Worm (Caenorhabditis elegans) whole organism, L1 larva: ENCODE measurements around the gene col-108.
A peak's percentile ranks its signal among the peaks of the same experiment; 100 is the strongest.

Experiments
- C16A3.4 ChIP-seq: fragments of 150-350 bp; optimal IDR thresholded peaks from 2 replicates; lab custom pipeline; 2014; ENCODE audit warnings: missing biosample characterization, missing genetic modification characterization
- F16B12.6 ChIP-seq: fragments of 150-350 bp; optimal IDR thresholded peaks from 2 replicates; lab custom pipeline; 2014; ENCODE audit warnings: missing biosample characterization, missing genetic modification characterization
- alr-1 ChIP-seq: fragments of 200-800 bp; sonication (Bioruptor generic); optimal IDR thresholded peaks from 2 replicates; lab custom pipeline; 2018; ENCODE audit warnings: borderline replicate concordance, mild to moderate bottlenecking, missing genetic modification characterization, missing compliant biosample characterization
- ama-1 ChIP-seq: fragments of 150-350 bp; optimal IDR thresholded peaks from 2 replicates; lab custom pipeline; 2014
- ceh-8 ChIP-seq: fragments of 200-800 bp; sonication (Bioruptor generic); optimal IDR thresholded peaks from 2 replicates; lab custom pipeline; 2018; ENCODE audit warnings: mild to moderate bottlenecking, missing genetic modification characterization, moderate library complexity, missing compliant biosample characterization
- ceh-88 ChIP-seq: fragments of 200-800 bp; sonication (Bioruptor generic); IDR thresholded peaks from 2 replicates; pipeline ENCODE4 v1.3.6; 2022; ENCODE audit warnings: missing genetic modification characterization, missing compliant biosample characterization
- ceh-90 ChIP-seq: sonication (generic microtip); optimal IDR thresholded peaks from 2 replicates; lab custom pipeline; 2016; ENCODE audit warnings: missing genetic modification characterization, missing compliant biosample characterization
- efl-1 ChIP-seq, 4 experiments: fragments of 150-350 bp; optimal IDR thresholded peaks in 3 of 4; peaks in 1 of 4; 1 replicate in 1 of 4; 2 replicates in 3 of 4; lab custom pipeline; 2014; ENCODE audit warnings: missing biosample characterization in 2 of 4, missing genetic modification characterization in 2 of 4, missing genetic modification reagents in 2 of 4
- egl-27 ChIP-seq, 2 experiments: fragments of 150-350 bp in 1 of 2; sonication (generic microtip); optimal IDR thresholded peaks; 3 replicates each; lab custom pipeline; 2017 to 2018; ENCODE audit warnings: missing biosample characterization in 2 of 2, missing genetic modification characterization in 2 of 2, missing genetic modification reagents in 2 of 2
- elt-2 ChIP-seq: sonication (generic microtip); optimal IDR thresholded peaks from 2 replicates; lab custom pipeline; 2016; ENCODE audit warnings: missing genetic modification characterization, mild to moderate bottlenecking, inconsistent platforms, missing compliant biosample characterization, missing genetic modification reagents
- ets-5 ChIP-seq: fragments of 200-800 bp; sonication (Bioruptor generic); IDR thresholded peaks from 2 replicates; pipeline ENCODE4 v1.3.6; 2022; ENCODE audit warnings: missing genetic modification characterization, missing compliant biosample characterization
- fkh-10 ChIP-seq: sonication (generic microtip); optimal IDR thresholded peaks from 2 replicates; lab custom pipeline; 2017; ENCODE audit warnings: missing biosample characterization, missing genetic modification reagents, missing genetic modification characterization
- fkh-4 ChIP-seq: sonication (generic microtip); optimal IDR thresholded peaks from 2 replicates; lab custom pipeline; 2016; ENCODE audit warnings: missing compliant biosample characterization, missing genetic modification characterization, borderline replicate concordance
- fos-1 ChIP-seq: fragments of 150-350 bp; optimal IDR thresholded peaks from 2 replicates; lab custom pipeline; 2014; ENCODE audit warnings: missing biosample characterization, missing genetic modification characterization
- grh-1 ChIP-seq: fragments of 200-800 bp; sonication (Bioruptor generic); IDR thresholded peaks from 2 replicates; pipeline ENCODE4 v1.3.6; 2022; ENCODE audit warnings: missing genetic modification reagents, missing genetic modification characterization, missing compliant biosample characterization
- irx-1 ChIP-seq: sonication (generic microtip); optimal IDR thresholded peaks from 2 replicates; lab custom pipeline; 2016; ENCODE audit warnings: missing genetic modification characterization, missing compliant biosample characterization
- jun-1 ChIP-seq: fragments of 150-350 bp; optimal IDR thresholded peaks from 2 replicates; lab custom pipeline; 2014; ENCODE audit warnings: missing biosample characterization, missing genetic modification reagents, missing genetic modification characterization
- lin-13 ChIP-seq: fragments of 150-350 bp; optimal IDR thresholded peaks from 2 replicates; lab custom pipeline; 2014; ENCODE audit warnings: missing biosample characterization, missing genetic modification reagents, missing genetic modification characterization
- lin-14 ChIP-seq: fragments of 200-800 bp; sonication (Bioruptor generic); optimal IDR thresholded peaks from 2 replicates; lab custom pipeline; 2018; ENCODE audit warnings: mild to moderate bottlenecking, missing genetic modification characterization, moderate library complexity, missing compliant biosample characterization
- lin-35 ChIP-seq, 2 experiments: fragments of 150-350 bp; optimal IDR thresholded peaks; 2 replicates each; lab custom pipeline; 2014; ENCODE audit warnings: missing biosample characterization in 2 of 2, missing genetic modification characterization in 2 of 2, missing genetic modification reagents in 2 of 2
- lin-39 ChIP-seq: fragments of 150-350 bp; optimal IDR thresholded peaks from 2 replicates; lab custom pipeline; 2014; ENCODE audit warnings: missing biosample characterization, missing genetic modification reagents, missing genetic modification characterization
- lir-3 ChIP-seq: sonication (generic microtip); optimal IDR thresholded peaks from 2 replicates; lab custom pipeline; 2016; ENCODE audit warnings: mild to moderate bottlenecking, missing genetic modification characterization, moderate library complexity, missing compliant biosample characterization; ENCODE audit not compliant: poor library complexity
- lsy-2 ChIP-seq, 2 experiments: fragments of 150-350 bp; optimal IDR thresholded peaks; 2 replicates each; lab custom pipeline; 2014; ENCODE audit warnings: missing biosample characterization in 2 of 2, missing genetic modification characterization in 2 of 2
- mab-9 ChIP-seq: fragments of 200-800 bp; sonication (Bioruptor generic); IDR thresholded peaks from 2 replicates; pipeline ENCODE4 v1.3.6; 2022; ENCODE audit warnings: missing genetic modification reagents, missing genetic modification characterization, missing compliant biosample characterization
- mdl-1 ChIP-seq, 2 experiments: fragments of 150-350 bp; optimal IDR thresholded peaks; 2 replicates each; lab custom pipeline; 2014 to 2017; ENCODE audit warnings: missing biosample characterization in 2 of 2, missing genetic modification characterization in 2 of 2, inconsistent platforms in 1 of 2
- nhr-20 ChIP-seq: sonication (generic microtip); optimal IDR thresholded peaks from 2 replicates; lab custom pipeline; 2016; ENCODE audit warnings: mild to moderate bottlenecking, missing genetic modification characterization, missing compliant biosample characterization
- nhr-28 ChIP-seq: fragments of 150-350 bp; optimal IDR thresholded peaks from 2 replicates; lab custom pipeline; 2014; ENCODE audit warnings: missing biosample characterization, missing genetic modification characterization
- nhr-71 ChIP-seq: sonication (generic microtip); optimal IDR thresholded peaks from 2 replicates; lab custom pipeline; 2016; ENCODE audit warnings: mild to moderate bottlenecking, missing genetic modification characterization, moderate library complexity, missing compliant biosample characterization
- nhr-77 ChIP-seq: fragments of 150-350 bp; optimal IDR thresholded peaks from 2 replicates; lab custom pipeline; 2014; ENCODE audit warnings: missing biosample characterization, missing genetic modification characterization
- nhr-84 ChIP-seq: sonication (generic microtip); optimal IDR thresholded peaks from 2 replicates; lab custom pipeline; 2017; ENCODE audit warnings: missing biosample characterization, missing genetic modification characterization
- nhr-85 ChIP-seq: sonication (generic microtip); peaks from one replicate; lab custom pipeline; 2016; ENCODE audit warnings: missing genetic modification characterization, inconsistent platforms, missing compliant biosample characterization
- nhr-90 ChIP-seq: sonication (generic microtip); optimal IDR thresholded peaks from 2 replicates; lab custom pipeline; 2016; ENCODE audit warnings: mild to moderate bottlenecking, missing genetic modification characterization, missing compliant biosample characterization; ENCODE audit not compliant: poor library complexity
- pag-3 ChIP-seq: sonication (generic microtip); optimal IDR thresholded peaks from 2 replicates; lab custom pipeline; 2017; ENCODE audit warnings: missing genetic modification characterization, mild to moderate bottlenecking, missing compliant biosample characterization, antibody characterized with exemption, borderline replicate concordance; ENCODE audit not compliant: insufficient read depth
- pax-3 ChIP-seq: fragments of 200-800 bp; sonication (Bioruptor generic); optimal IDR thresholded peaks from 2 replicates; lab custom pipeline; 2018; ENCODE audit warnings: mild to moderate bottlenecking, missing genetic modification characterization, moderate library complexity, missing compliant biosample characterization
- skn-1 ChIP-seq: fragments of 150-350 bp; optimal IDR thresholded peaks from 2 replicates; lab custom pipeline; 2014; ENCODE audit warnings: missing biosample characterization, missing genetic modification characterization
- snu-23 ChIP-seq: sonication (generic microtip); optimal IDR thresholded peaks from 2 replicates; lab custom pipeline; 2016; ENCODE audit warnings: missing genetic modification characterization, missing compliant biosample characterization
- swsn-7 ChIP-seq: sonication (generic microtip); optimal IDR thresholded peaks from 2 replicates; lab custom pipeline; 2016; ENCODE audit warnings: missing genetic modification characterization, missing compliant biosample characterization
- tbx-2 ChIP-seq: sonication (generic microtip); optimal IDR thresholded peaks from 2 replicates; lab custom pipeline; 2016; ENCODE audit warnings: missing genetic modification characterization, missing compliant biosample characterization
- unc-130 ChIP-seq: fragments of 150-350 bp; optimal IDR thresholded peaks from 2 replicates; lab custom pipeline; 2017; ENCODE audit warnings: missing biosample characterization, missing genetic modification characterization, inconsistent platforms
- unc-62 ChIP-seq: fragments of 150-350 bp; optimal IDR thresholded peaks from 2 replicates; lab custom pipeline; 2014; ENCODE audit warnings: missing biosample characterization, missing genetic modification reagents, missing genetic modification characterization
- unc-86 ChIP-seq: sonication (generic microtip); optimal IDR thresholded peaks from 2 replicates; lab custom pipeline; 2016; ENCODE audit warnings: missing genetic modification characterization, missing compliant biosample characterization
- vab-15 ChIP-seq: sonication (generic microtip); optimal IDR thresholded peaks from 2 replicates; lab custom pipeline; 2017; ENCODE audit warnings: missing genotype, mild to moderate bottlenecking, missing genetic modification characterization, missing compliant biosample characterization
- zip-4 ChIP-seq: fragments of 200-800 bp; sonication (Bioruptor generic); optimal IDR thresholded peaks from 2 replicates; lab custom pipeline; 2018; ENCODE audit warnings: mild to moderate bottlenecking, missing genetic modification characterization, moderate library complexity, missing compliant biosample characterization

col-108 gene

ce11 chrIV:1724283-1724682 is 44.1 kb upstream of the col-108 start, which contains the start of gene epic-3:
Gene epic-3, minus strand, starts transcription at chrIV:1724383.
- TF ChIP-seq irx-1 (tag; lab: Kevin White, UChicago) (no peak), nhr-28 (tag; lab: Kevin White, UChicago) (no peak), fkh-10 (no peak), lin-14 (GFP tag; lab: Kevin White, UChicago) (no peak), efl-1 (optimal IDR thresholded peaks at IDR 0.05; lab: Kevin White, UChicago) (no peak), efl-1 (GFP tag; optimal IDR thresholded peaks at IDR 0.05 in 1 of 2; lab: Kevin White, UChicago) (peak in 1 of 2 experiments; percentile 85)
- TF ChIP-seq, all 84 proteins: peak for 1

ce11 chrIV:1725888-1726287 is 42.5 kb upstream of the col-108 start, which contains the start of gene K08D12.8:
Gene K08D12.8, plus strand, starts transcription at chrIV:1726188.
- TF ChIP-seq unc-62 (GFP tag; lab: Kevin White, UChicago), result no peak
- no peak for TF ChIP-seq lin-39 (tag; lab: Kevin White, UChicago)
- TF ChIP-seq tbx-2 (tag; lab: Kevin White, UChicago), result no peak
- no peak for TF ChIP-seq lir-3 (tag; lab: Kevin White, UChicago)
- TF ChIP-seq pag-3 (tag; lab: Kevin White, UChicago), result no peak
- no peak for TF ChIP-seq ceh-88 (GFP tag; lab: Robert Waterston, UW)
- no peak for TF ChIP-seq nhr-28 (tag; lab: Kevin White, UChicago)
- no peak for TF ChIP-seq zip-4
- no peak for TF ChIP-seq alr-1 (tag; lab: Kevin White, UChicago)
- no peak for TF ChIP-seq lin-13 (GFP tag; lab: Kevin White, UChicago)
- no peak for TF ChIP-seq elt-2 (tag; lab: Kevin White, UChicago)
- no peak for TF ChIP-seq lsy-2 (tag; optimal IDR thresholded peaks at IDR 0.05; lab: Kevin White, UChicago)

ce11 chrIV:1727538-1728072 is 40.8 kb upstream of the col-108 start:
- peak; percentile 47 for TF ChIP-seq nhr-85 (tag; lab: Kevin White, UChicago)
- no peak for TF ChIP-seq skn-1 (tag; lab: Kevin White, UChicago)

- TF ChIP-seq vab-15 (tag; lab: Kevin White, UChicago) (peak; percentile 36), jun-1 (peak; percentile 38), ceh-8 (GFP tag; lab: Kevin White, UChicago) (no peak), mab-9 (GFP tag; lab: Robert Waterston, UW) (no peak), unc-130 (tag; lab: Kevin White, UChicago) (no peak), pax-3 (tag; lab: Kevin White, UChicago) (peak; percentile 13), nhr-71 (tag; lab: Kevin White, UChicago) (peak; percentile 57), nhr-90 (tag; lab: Kevin White, UChicago) (peak; percentile 66), lin-14 (GFP tag; lab: Kevin White, UChicago) (no peak), lin-13 (GFP tag; lab: Kevin White, UChicago) (peak; percentile 64), snu-23 (GFP tag; lab: Kevin White, UChicago) (peak; percentile 44), grh-1 (GFP tag; lab: Robert Waterston, UW) (peak; percentile 32; the same call in 1 of the 2 replicates), fos-1 (tag; lab: Kevin White, UChicago) (peak; percentile 42), tbx-2 (tag; lab: Kevin White, UChicago) (peak; percentile 39), irx-1 (tag; lab: Kevin White, UChicago) (peak; percentile 53), F16B12.6 (tag; lab: Kevin White, UChicago) (peak; percentile 46), ceh-90 (tag; lab: Kevin White, UChicago) (no peak), efl-1 (optimal IDR thresholded peaks at IDR 0.05; lab: Kevin White, UChicago) (peak; percentile 87 to 89), efl-1 (GFP tag; optimal IDR thresholded peaks at IDR 0.05 in 1 of 2; lab: Kevin White, UChicago) (peak; percentile 91 to 99), C16A3.4 (peak; percentile 5), nhr-84 (tag; lab: Kevin White, UChicago) (no peak), lin-35 (GFP tag; optimal IDR thresholded peaks at IDR 0.05; lab: Kevin White, UChicago) (peak; percentile 89 to 92), skn-1 (tag; lab: Kevin White, UChicago) (peak; percentile 72), nhr-77 (tag; lab: Kevin White, UChicago) (peak; percentile 8), unc-86 (tag; lab: Kevin White, UChicago) (peak; percentile 32), ets-5 (GFP tag; lab: Robert Waterston, UW) (no peak), swsn-7 (tag; lab: Kevin White, UChicago) (peak; percentile 44), nhr-85 (tag; lab: Kevin White, UChicago) (no peak), egl-27 (tag; optimal IDR thresholded peaks at IDR 0.05; lab: Kevin White, UChicago) (no peak), mdl-1 (tag; optimal IDR thresholded peaks at IDR 0.05; lab: Kevin White, UChicago) (peak in 1 of 2 experiments; percentile 49), nhr-20 (tag; lab: Kevin White, UChicago) (peak; percentile 37), fkh-4 (tag; lab: Kevin White, UChicago) (no peak), ama-1 (no peak)
These were observed 30.1 kb upstream of the col-108 start for ce11 chrIV:1738324-1738730.
